Fruit fly (Drosophila melanogaster): ENCODE results near the gene CG13829.

DNA sequence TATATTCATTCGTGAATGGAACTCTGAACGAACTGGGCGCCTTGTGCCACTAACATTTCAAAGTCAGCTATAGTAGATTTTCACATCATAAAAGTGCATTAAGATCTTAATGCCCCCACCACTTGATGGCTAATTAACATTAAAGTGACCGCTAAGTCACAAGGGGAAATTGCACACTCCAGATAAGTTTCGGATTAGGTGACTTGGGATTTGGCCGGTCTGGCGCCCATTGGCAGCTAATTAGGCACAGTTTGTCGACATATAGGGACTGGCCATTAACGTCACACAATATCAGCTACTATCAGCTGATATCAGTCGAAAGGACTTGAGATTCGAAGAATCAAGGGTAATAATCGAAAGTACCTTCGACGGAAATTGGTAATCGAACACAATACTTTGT, 3.5 kb upstream of the CG13829 start:
- TF ChIP-seq CG4496 (GFP tag; IDR thresholded peaks at IDR 0.05): no peak
- no peak for TF ChIP-seq fd96Ca (GFP tag; IDR thresholded peaks at IDR 0.05)
- TF ChIP-seq CG8301 (tag; optimal IDR thresholded peaks at IDR 0.05): no peak
- no peak for TF ChIP-seq Pif1A (GFP tag; optimal IDR thresholded peaks at IDR 0.05)
- no peak for TF ChIP-seq CG9948 (tag; optimal IDR thresholded peaks at IDR 0.05)
- TF ChIP-seq gl (tag; optimal IDR thresholded peaks at IDR 0.05): no peak
- TF ChIP-seq Pif1B (GFP tag; optimal IDR thresholded peaks at IDR 0.05): no peak
- no peak for TF ChIP-seq CG10348 (GFP tag; IDR thresholded peaks at IDR 0.05)
- TF ChIP-seq EcR (GFP tag; optimal IDR thresholded peaks at IDR 0.05): no peak
- TF ChIP-seq CG32121 (GFP tag; IDR thresholded peaks at IDR 0.05): no peak
- no peak for TF ChIP-seq D1 (tag; optimal IDR thresholded peaks at IDR 0.05)
- TF ChIP-seq CG14655 (GFP tag; optimal IDR thresholded peaks at IDR 0.05): no peak
- no peak for TF ChIP-seq CG12605 (GFP tag; IDR thresholded peaks at IDR 0.05)
- TF ChIP-seq CG8159 (tag; optimal IDR thresholded peaks at IDR 0.05): no peak

Data from whole organism, pupa.